Fruit fly (Drosophila melanogaster) whole organism, embryonic: ENCODE measurements around the gene Cul5.

Source experiments
- CG10321 ChIP-seq: fragments of 200-800 bp; sonication (Bioruptor generic); IDR thresholded peaks from 2 replicates; pipeline ENCODE4 v1.3.6; 2022; ENCODE audit warnings: missing biosample characterization, missing genetic modification characterization
- CG10462 ChIP-seq: fragments of 200-800 bp; sonication (Bioruptor generic); optimal IDR thresholded peaks from 2 replicates; lab custom pipeline; 2016; ENCODE audit warnings: missing biosample characterization, missing genetic modification characterization
- CG10959 ChIP-seq: fragments of 200-800 bp; sonication (Bioruptor generic); IDR thresholded peaks from 2 replicates; pipeline ENCODE4 v1.3.6; 2022; ENCODE audit warnings: missing biosample characterization, missing genetic modification characterization
- CG11695 ChIP-seq: fragments of 200-800 bp; sonication (Bioruptor generic); IDR thresholded peaks from 3 replicates; pipeline ENCODE4 v1.3.6; 2022; ENCODE audit warnings: missing biosample characterization, missing genetic modification characterization
- CG12391 ChIP-seq: fragments of 200-800 bp; sonication (Bioruptor generic); optimal IDR thresholded peaks from 3 replicates; lab custom pipeline; 2018; ENCODE audit warnings: missing biosample characterization, mild to moderate bottlenecking, missing genetic modification characterization, moderate library complexity
- CG13775 ChIP-seq: fragments of 200-800 bp; sonication (Bioruptor generic); optimal IDR thresholded peaks from 3 replicates; lab custom pipeline; 2017; ENCODE audit warnings: missing biosample characterization, mild to moderate bottlenecking, missing genetic modification characterization
- CG14014 ChIP-seq: fragments of 200-800 bp; sonication (Bioruptor generic); IDR thresholded peaks from 2 replicates; pipeline ENCODE4 v1.3.6; 2022; ENCODE audit warnings: missing biosample characterization, missing genetic modification characterization
- CG14441 ChIP-seq: fragments of 200-800 bp; sonication (Bioruptor generic); IDR thresholded peaks from 2 replicates; pipeline ENCODE4 v1.3.6; 2022; ENCODE audit warnings: missing biosample characterization, missing genetic modification characterization
- CG14710 ChIP-seq: fragments of 200-800 bp; sonication (Bioruptor generic); optimal IDR thresholded peaks from 3 replicates; lab custom pipeline; 2019; ENCODE audit warnings: missing biosample characterization, mild to moderate bottlenecking, missing genetic modification characterization, moderate library complexity
- CG15514 ChIP-seq: fragments of 200-800 bp; sonication (Bioruptor generic); optimal IDR thresholded peaks from 3 replicates; lab custom pipeline; 2017; ENCODE audit warnings: missing biosample characterization, missing genetic modification characterization, mild to moderate bottlenecking, moderate library complexity, missing genetic modification reagents
- CG17328 ChIP-seq: fragments of 200-800 bp; sonication (Bioruptor generic); IDR thresholded peaks from 2 replicates; pipeline ENCODE4 v1.3.6; 2022; ENCODE audit warnings: missing biosample characterization, missing genetic modification characterization
- CG17612 ChIP-seq: fragments of 200-800 bp; sonication (Bioruptor generic); IDR thresholded peaks from 2 replicates; pipeline ENCODE4 v1.3.6; 2022; ENCODE audit warnings: missing biosample characterization, missing genetic modification characterization
- CG2120 ChIP-seq: fragments of 200-800 bp; sonication (Bioruptor generic); optimal IDR thresholded peaks from 3 replicates; lab custom pipeline; 2016; ENCODE audit warnings: missing biosample characterization, missing genetic modification characterization
- CG30403 ChIP-seq: fragments of 200-800 bp; sonication (Bioruptor generic); optimal IDR thresholded peaks from 3 replicates; lab custom pipeline; 2016; ENCODE audit warnings: missing biosample characterization, missing genetic modification characterization
- CG31441 ChIP-seq: fragments of 200-800 bp; sonication (Bioruptor generic); IDR thresholded peaks from 2 replicates; pipeline ENCODE4 v1.3.6; 2022; ENCODE audit warnings: missing biosample characterization, missing genetic modification characterization
- CG3407 ChIP-seq: fragments of 200-800 bp; sonication (Bioruptor generic); optimal IDR thresholded peaks from 2 replicates; lab custom pipeline; 2018; ENCODE audit warnings: missing biosample characterization, mild to moderate bottlenecking, missing genetic modification characterization
- CG3838 ChIP-seq: fragments of 200-800 bp; sonication (Bioruptor generic); optimal IDR thresholded peaks from 3 replicates; lab custom pipeline; 2016; ENCODE audit warnings: missing biosample characterization, missing genetic modification characterization
- CG42726 ChIP-seq: fragments of 200-800 bp; sonication (Bioruptor generic); IDR thresholded peaks from 2 replicates; pipeline ENCODE4 v1.3.6; 2022; ENCODE audit warnings: missing biosample characterization, missing genetic modification characterization; ENCODE audit not compliant: partially characterized antibody
- CG6654 ChIP-seq: fragments of 200-800 bp; sonication (Bioruptor generic); optimal IDR thresholded peaks from 2 replicates; lab custom pipeline; 2017; ENCODE audit warnings: missing biosample characterization, mild to moderate bottlenecking, missing genetic modification characterization
- CG7357 ChIP-seq: fragments of 200-800 bp; sonication (Bioruptor generic); IDR thresholded peaks from 3 replicates; pipeline ENCODE4 v1.3.6; 2022; ENCODE audit warnings: missing biosample characterization, missing genetic modification characterization
- CG9609 ChIP-seq: fragments of 200-800 bp; sonication (Bioruptor generic); optimal IDR thresholded peaks from 3 replicates; lab custom pipeline; 2016; ENCODE audit warnings: missing biosample characterization, missing genetic modification characterization
- CG9727 ChIP-seq: fragments of 200-800 bp; sonication (Bioruptor generic); optimal IDR thresholded peaks from 3 replicates; lab custom pipeline; 2017; ENCODE audit warnings: missing biosample characterization, mild to moderate bottlenecking, missing genetic modification characterization
- CHES-1-like ChIP-seq: fragments of 200-800 bp; sonication (Bioruptor generic); optimal IDR thresholded peaks from 2 replicates; lab custom pipeline; 2016; ENCODE audit warnings: missing biosample characterization, missing genetic modification characterization
- Chrac-16 ChIP-seq: fragments of 200-800 bp; sonication (Bioruptor generic); optimal IDR thresholded peaks from 3 replicates; lab custom pipeline; 2016; ENCODE audit warnings: missing biosample characterization, missing genetic modification characterization
- CkIIα-i1 ChIP-seq: fragments of 200-800 bp; sonication (Bioruptor generic); IDR thresholded peaks from 2 replicates; pipeline ENCODE4 v1.3.6; 2022; ENCODE audit warnings: missing biosample characterization, missing genetic modification characterization
- Dfd ChIP-seq, 2 experiments: fragments of >200 bp; optimal IDR thresholded peaks; 2 replicates each; lab custom pipeline; 2017; ENCODE audit warnings: missing biosample characterization in 2 of 2, missing genetic modification characterization in 2 of 2
- Elba2 ChIP-seq: fragments of 200-800 bp; sonication (Bioruptor generic); optimal IDR thresholded peaks from 3 replicates; lab custom pipeline; 2016; ENCODE audit warnings: missing biosample characterization, missing genetic modification characterization
- Fer1 ChIP-seq: fragments of 200-800 bp; sonication (Bioruptor generic); optimal IDR thresholded peaks from 2 replicates; lab custom pipeline; 2017; ENCODE audit warnings: missing biosample characterization, mild to moderate bottlenecking, missing genetic modification characterization
- Lhr ChIP-seq: fragments of 200-800 bp; sonication (Bioruptor generic); optimal IDR thresholded peaks from 3 replicates; lab custom pipeline; 2017; ENCODE audit warnings: mild to moderate bottlenecking, missing biosample characterization, missing genetic modification reagents, missing genetic modification characterization
- Myb ChIP-seq: fragments of 200-800 bp; sonication (Bioruptor generic); optimal IDR thresholded peaks from 2 replicates; lab custom pipeline; 2016; ENCODE audit warnings: missing biosample characterization, missing genetic modification characterization
- NC2α ChIP-seq: fragments of 200-800 bp; sonication (Bioruptor generic); optimal IDR thresholded peaks from 2 replicates; lab custom pipeline; 2016; ENCODE audit warnings: missing biosample characterization, missing genetic modification characterization
- Sox100B ChIP-seq: fragments of 200-800 bp; sonication (Bioruptor generic); optimal IDR thresholded peaks from 3 replicates; lab custom pipeline; 2018; ENCODE audit warnings: missing biosample characterization, mild to moderate bottlenecking, missing genetic modification characterization
- Sry-β ChIP-seq: fragments of 200-800 bp; sonication (Bioruptor generic); optimal IDR thresholded peaks from 2 replicates; lab custom pipeline; 2018; ENCODE audit warnings: missing biosample characterization, mild to moderate bottlenecking, missing genetic modification characterization, moderate library complexity
- ap ChIP-seq: fragments of 200-800 bp; sonication (Bioruptor generic); IDR thresholded peaks from 2 replicates; pipeline ENCODE4 v1.3.6; 2022; ENCODE audit warnings: missing biosample characterization, missing genetic modification characterization
- ara ChIP-seq: fragments of 200-800 bp; sonication (Bioruptor generic); IDR thresholded peaks from 2 replicates; pipeline ENCODE4 v1.3.6; 2022; ENCODE audit warnings: missing biosample characterization, missing genetic modification characterization
- bab2 ChIP-seq: fragments of 200-800 bp; sonication (Bioruptor generic); optimal IDR thresholded peaks from 2 replicates; lab custom pipeline; 2016; ENCODE audit warnings: missing biosample characterization, missing genetic modification characterization
- cg ChIP-seq: fragments of 200-800 bp; sonication (Bioruptor generic); optimal IDR thresholded peaks from 3 replicates; lab custom pipeline; 2019; ENCODE audit warnings: missing biosample characterization, mild to moderate bottlenecking, missing genetic modification characterization, moderate library complexity
- croc ChIP-seq: fragments of 200-800 bp; sonication (Bioruptor generic); conservative IDR thresholded peaks from 3 replicates; pipeline ENCODE4 v1.3.6; 2022; ENCODE audit warnings: missing biosample characterization, missing genetic modification characterization
- da ChIP-seq: fragments of 200-800 bp; sonication (Bioruptor generic); optimal IDR thresholded peaks from 2 replicates; lab custom pipeline; 2016; ENCODE audit warnings: missing biosample characterization, missing genetic modification characterization
- dati ChIP-seq: fragments of 200-800 bp; sonication (Bioruptor generic); IDR thresholded peaks from 2 replicates; pipeline ENCODE4 v1.3.6; 2022; ENCODE audit warnings: missing biosample characterization, missing genetic modification characterization
- dpn ChIP-seq, 2 experiments: fragments of 200-800 bp; sonication (Bioruptor generic); optimal IDR thresholded peaks; 3 replicates each; lab custom pipeline; 2016; ENCODE audit warnings: missing biosample characterization in 2 of 2, missing genetic modification characterization in 2 of 2
- fd102C ChIP-seq: fragments of 200-800 bp; sonication (Bioruptor generic); optimal IDR thresholded peaks from 2 replicates; lab custom pipeline; 2018; ENCODE audit warnings: missing biosample characterization, mild to moderate bottlenecking, missing genetic modification characterization, moderate library complexity
- gem ChIP-seq: fragments of 200-800 bp; sonication (Bioruptor generic); optimal IDR thresholded peaks from 2 replicates; lab custom pipeline; 2019; ENCODE audit warnings: missing biosample characterization, mild to moderate bottlenecking, missing genetic modification characterization, moderate library complexity
- lmd ChIP-seq: fragments of 200-800 bp; sonication (Bioruptor generic); IDR thresholded peaks from 2 replicates; pipeline ENCODE4 v1.3.6; 2022; ENCODE audit warnings: missing biosample characterization, missing genetic modification characterization
- otp ChIP-seq: fragments of 200-800 bp; sonication (Bioruptor generic); IDR thresholded peaks from 3 replicates; pipeline ENCODE4, ENCODE4 v1.3.6; 2022; ENCODE audit warnings: missing biosample characterization, missing genetic modification characterization
- ranshi ChIP-seq: fragments of 200-800 bp; sonication (Bioruptor generic); IDR thresholded peaks from 2 replicates; pipeline ENCODE4 v1.3.6; 2022; ENCODE audit warnings: missing biosample characterization, missing genetic modification characterization
- scrt ChIP-seq: fragments of 200-800 bp; sonication (Bioruptor generic); optimal IDR thresholded peaks from 2 replicates; lab custom pipeline; 2018; ENCODE audit warnings: missing biosample characterization, mild to moderate bottlenecking, missing genetic modification characterization, moderate library complexity
- slp2 ChIP-seq: fragments of 200-800 bp; sonication (Bioruptor generic); optimal IDR thresholded peaks from 2 replicates; lab custom pipeline; 2016; ENCODE audit warnings: missing biosample characterization, missing genetic modification characterization
- sqz ChIP-seq: fragments of 200-800 bp; sonication (Bioruptor generic); optimal IDR thresholded peaks from 3 replicates; lab custom pipeline; 2018; ENCODE audit warnings: missing biosample characterization, mild to moderate bottlenecking, missing genetic modification characterization
- stwl ChIP-seq: fragments of 200-800 bp; sonication (Bioruptor generic); optimal IDR thresholded peaks from 3 replicates; lab custom pipeline; 2018; ENCODE audit warnings: missing biosample characterization, mild to moderate bottlenecking, missing genetic modification characterization, moderate library complexity
- trh ChIP-seq: fragments of 200-800 bp; sonication (Bioruptor generic); optimal IDR thresholded peaks from 2 replicates; lab custom pipeline; 2016; ENCODE audit warnings: missing biosample characterization, missing genetic modification characterization
- unpg ChIP-seq: fragments of 200-800 bp; sonication (Bioruptor generic); optimal IDR thresholded peaks from 3 replicates; lab custom pipeline; 2018; ENCODE audit warnings: missing biosample characterization, mild to moderate bottlenecking, missing genetic modification characterization, moderate library complexity

The Cul5 gene

DNA sequence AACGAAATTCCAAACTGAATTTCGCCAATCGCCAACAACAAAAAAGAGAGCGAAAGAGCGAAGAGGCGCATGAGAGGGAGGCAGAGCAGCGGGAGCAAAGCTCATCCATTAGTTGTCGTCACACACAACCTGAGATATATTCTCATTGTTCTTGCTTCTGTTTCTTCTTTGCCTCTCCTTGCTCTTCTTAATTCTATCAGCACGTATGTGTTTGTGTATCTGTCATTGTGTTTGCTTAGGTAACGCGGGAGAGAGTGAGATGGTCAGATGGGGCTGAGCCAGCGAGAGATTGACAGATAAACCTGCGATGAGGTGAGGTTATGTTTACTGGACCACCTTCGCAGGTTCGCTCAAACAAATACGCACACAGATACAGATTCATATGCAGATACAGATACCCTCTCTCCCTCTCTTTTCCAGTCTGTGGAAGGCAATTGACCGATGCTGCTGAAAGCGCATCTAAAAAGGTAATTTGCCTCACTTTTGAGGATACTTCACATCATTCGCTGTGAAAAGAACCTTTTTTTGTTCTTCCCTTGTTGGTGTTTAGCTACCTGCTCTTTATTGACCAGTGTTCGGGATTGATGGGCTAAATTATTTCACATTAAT lies 11.3 kb upstream of the Cul5 start:
- TF ChIP-seq Myb (GFP tag; lab: Kevin White, UChicago) (no peak), CG31441 (GFP tag; lab: Robert Waterston, UW) (no peak), CG6654 (GFP tag; lab: Kevin White, UChicago) (no peak), CkIIα-i1 (GFP tag; lab: Robert Waterston, UW) (no peak), CG15514 (GFP tag; lab: Kevin White, UChicago) (no peak), CG9609 (GFP tag; lab: Kevin White, UChicago) (no peak), CG3407 (GFP tag; lab: Kevin White, UChicago) (no peak), sqz (peak; percentile 23), CG10462 (no peak), bab2 (GFP tag; lab: Kevin White, UChicago) (no peak), NC2α (no peak), ara (GFP tag; lab: Robert Waterston, UW) (no peak), CG30403 (no peak), ap (GFP tag; lab: Robert Waterston, UW) (no peak), dpn (GFP tag; optimal IDR thresholded peaks at IDR 0.05; lab: Kevin White, UChicago) (no peak), CHES-1-like (GFP tag; lab: Kevin White, UChicago) (no peak), unpg (no peak), Lhr (GFP tag; lab: Kevin White, UChicago) (no peak), CG11695 (GFP tag; lab: Robert Waterston, UW) (no peak), CG10959 (no peak), Sox100B (GFP tag; lab: Kevin White, UChicago) (no peak), Chrac-16 (GFP tag; lab: Kevin White, UChicago) (no peak), CG2120 (GFP tag; lab: Kevin White, UChicago) (no peak), CG9727 (GFP tag; lab: Kevin White, UChicago) (no peak), CG42726 (GFP tag; lab: Robert Waterston, UW) (no peak), dati (GFP tag; lab: Robert Waterston, UW) (no peak), CG14710 (no peak), CG14441 (GFP tag; lab: Robert Waterston, UW) (no peak), CG17612 (GFP tag; lab: Robert Waterston, UW) (no peak), CG7357 (GFP tag; lab: Robert Waterston, UW) (no peak), CG17328 (no peak), gem (tag; lab: Kevin White, UChicago) (no peak), Elba2 (GFP tag; lab: Kevin White, UChicago) (no peak), CG12391 (tag; lab: Kevin White, UChicago) (no peak), lmd (GFP tag; lab: Robert Waterston, UW) (no peak), scrt (no peak), Sry-β (GFP tag; lab: Kevin White, UChicago) (no peak), Fer1 (peak; percentile 30), ranshi (GFP tag; lab: Robert Waterston, UW) (no peak), trh (GFP tag; lab: Kevin White, UChicago) (no peak), otp (no peak), slp2 (GFP tag; lab: Kevin White, UChicago) (no peak), CG10321 (peak; percentile 41; the same call in 1 of the 2 replicates), fd102C (GFP tag; lab: Kevin White, UChicago) (no peak), CG13775 (GFP tag; lab: Kevin White, UChicago) (no peak), CG3838 (GFP tag; lab: Kevin White, UChicago) (no peak), croc (no peak), stwl (tag; lab: Kevin White, UChicago) (no peak), cg (GFP tag; lab: Kevin White, UChicago) (peak; percentile 91), da (GFP tag; lab: Kevin White, UChicago) (no peak), Dfd (GFP tag; optimal IDR thresholded peaks at IDR 0.05; lab: Kevin White, UChicago) (no peak), CG14014 (GFP tag; lab: Robert Waterston, UW) (no peak)
